Fruit fly (Drosophila melanogaster) whole organism, embryonic: Measurements from ENCODE around the gene sll.

Experiments
- Ada2b ChIP-seq: fragments of 200-800 bp; sonication (Bioruptor generic); IDR thresholded peaks from 2 replicates; pipeline ENCODE4 v1.3.6; 2022; ENCODE audit warnings: missing biosample characterization, missing genetic modification characterization
- Asciz ChIP-seq: fragments of 200-800 bp; sonication (Bioruptor generic); optimal IDR thresholded peaks from 2 replicates; lab custom pipeline; 2017; ENCODE audit warnings: missing biosample characterization, mild to moderate bottlenecking, missing genetic modification characterization, missing genetic modification reagents
- Awh ChIP-seq: fragments of 200-800 bp; sonication (Bioruptor generic); IDR thresholded peaks from 2 replicates; pipeline ENCODE4, ENCODE4 v1.3.6; 2022; ENCODE audit warnings: missing biosample characterization, missing genetic modification characterization
- Blimp-1 ChIP-seq: fragments of 200-800 bp; sonication (Bioruptor generic); optimal IDR thresholded peaks from 3 replicates; lab custom pipeline; 2018; ENCODE audit warnings: missing biosample characterization, missing genetic modification characterization, mild to moderate bottlenecking, moderate library complexity, missing genetic modification reagents
- BtbVII ChIP-seq: fragments of 200-800 bp; sonication (Bioruptor generic); optimal IDR thresholded peaks from 3 replicates; lab custom pipeline; 2017; ENCODE audit warnings: missing biosample characterization, mild to moderate bottlenecking, missing genetic modification characterization
- CG10267 ChIP-seq: fragments of 200-800 bp; sonication (Bioruptor generic); optimal IDR thresholded peaks from 2 replicates; lab custom pipeline; 2018; ENCODE audit warnings: missing biosample characterization, mild to moderate bottlenecking, missing genetic modification characterization, moderate library complexity
- CG10543 ChIP-seq: fragments of 200-800 bp; sonication (Bioruptor generic); optimal IDR thresholded peaks from 3 replicates; lab custom pipeline; 2017; ENCODE audit warnings: missing biosample characterization, mild to moderate bottlenecking, missing genetic modification characterization, moderate library complexity
- CG12071 ChIP-seq: fragments of 200-800 bp; sonication (Bioruptor generic); optimal IDR thresholded peaks from 3 replicates; lab custom pipeline; 2018; ENCODE audit warnings: missing biosample characterization, mild to moderate bottlenecking, missing genetic modification characterization
- CG12942 ChIP-seq: fragments of 200-800 bp; sonication (Bioruptor generic); optimal IDR thresholded peaks from 3 replicates; lab custom pipeline; 2016; ENCODE audit warnings: missing biosample characterization, missing genetic modification characterization
- CG13296 ChIP-seq: fragments of 200-800 bp; sonication (Bioruptor generic); optimal IDR thresholded peaks from 3 replicates; lab custom pipeline; 2018; ENCODE audit warnings: missing biosample characterization, mild to moderate bottlenecking, missing genetic modification characterization
- CG14050 ChIP-seq: fragments of 200-800 bp; sonication (Bioruptor generic); IDR thresholded peaks from 3 replicates; pipeline ENCODE4 v1.3.6; 2022; ENCODE audit warnings: missing biosample characterization, missing genetic modification characterization
- CG1603 ChIP-seq: fragments of 200-800 bp; sonication (Bioruptor generic); optimal IDR thresholded peaks from 2 replicates; lab custom pipeline; 2019; ENCODE audit warnings: missing biosample characterization, mild to moderate bottlenecking, missing genetic modification characterization, moderate library complexity
- CG1647 ChIP-seq: fragments of 200-800 bp; sonication (Bioruptor generic); optimal IDR thresholded peaks from 3 replicates; lab custom pipeline; 2016; ENCODE audit warnings: missing biosample characterization, missing genetic modification characterization
- CG18476 ChIP-seq: fragments of 200-800 bp; sonication (Bioruptor generic); optimal IDR thresholded peaks from 2 replicates; lab custom pipeline; 2016; ENCODE audit warnings: missing biosample characterization, mild to moderate bottlenecking, missing genetic modification characterization
- CG2120 ChIP-seq: fragments of 200-800 bp; sonication (Bioruptor generic); optimal IDR thresholded peaks from 3 replicates; lab custom pipeline; 2016; ENCODE audit warnings: missing biosample characterization, missing genetic modification characterization
- CG2199 ChIP-seq: fragments of 200-800 bp; sonication (Bioruptor generic); IDR thresholded peaks from 3 replicates; pipeline ENCODE4 v1.3.6; 2022; ENCODE audit warnings: missing biosample characterization, missing genetic modification characterization
- CG2678 ChIP-seq: fragments of 200-800 bp; sonication (Bioruptor generic); optimal IDR thresholded peaks from 3 replicates; lab custom pipeline; 2019; ENCODE audit warnings: missing biosample characterization, mild to moderate bottlenecking, missing genetic modification characterization, moderate library complexity
- CG30403 ChIP-seq: fragments of 200-800 bp; sonication (Bioruptor generic); optimal IDR thresholded peaks from 3 replicates; lab custom pipeline; 2016; ENCODE audit warnings: missing biosample characterization, missing genetic modification characterization
- CG32532 ChIP-seq: fragments of 200-800 bp; sonication (Bioruptor generic); IDR thresholded peaks from 2 replicates; pipeline ENCODE4 v1.3.6; 2022; ENCODE audit warnings: missing biosample characterization, missing genetic modification characterization
- CG33213 ChIP-seq: fragments of 200-800 bp; sonication (Bioruptor generic); optimal IDR thresholded peaks from 3 replicates; lab custom pipeline; 2016; ENCODE audit warnings: missing biosample characterization, missing genetic modification characterization
- CG3995 ChIP-seq: fragments of 200-800 bp; sonication (Bioruptor generic); optimal IDR thresholded peaks from 3 replicates; lab custom pipeline; 2016; ENCODE audit warnings: missing biosample characterization, missing genetic modification characterization
- CG4328 ChIP-seq: fragments of 200-800 bp; sonication (Bioruptor generic); optimal IDR thresholded peaks from 3 replicates; lab custom pipeline; 2017; ENCODE audit warnings: missing biosample characterization, missing genetic modification reagents, missing genetic modification characterization
- CG8089 ChIP-seq: fragments of 200-800 bp; sonication (Bioruptor generic); optimal IDR thresholded peaks from 3 replicates; lab custom pipeline; 2016; ENCODE audit warnings: missing biosample characterization, missing genetic modification characterization
- CG8924 ChIP-seq: fragments of 200-800 bp; optimal IDR thresholded peaks from 3 replicates; lab custom pipeline; 2019; ENCODE audit warnings: missing biosample characterization, mild to moderate bottlenecking, missing genetic modification characterization, moderate library complexity
- CG8944 ChIP-seq: fragments of 200-800 bp; sonication (Bioruptor generic); optimal IDR thresholded peaks from 3 replicates; lab custom pipeline; 2016; ENCODE audit warnings: missing biosample characterization, missing genetic modification characterization
- Camta ChIP-seq: fragments of 200-800 bp; sonication (Bioruptor generic); optimal IDR thresholded peaks from 2 replicates; lab custom pipeline; 2016; ENCODE audit warnings: missing biosample characterization, missing genetic modification characterization
- CoRest ChIP-seq: fragments of 200-800 bp; sonication (Bioruptor generic); optimal IDR thresholded peaks from 3 replicates; lab custom pipeline; 2018; ENCODE audit warnings: missing biosample characterization, mild to moderate bottlenecking, missing genetic modification characterization, moderate library complexity
- Ets97D ChIP-seq: fragments of 200-800 bp; sonication (Bioruptor generic); optimal IDR thresholded peaks from 3 replicates; lab custom pipeline; 2016; ENCODE audit warnings: missing biosample characterization, missing genetic modification characterization
- GATAe ChIP-seq: fragments of 200-800 bp; sonication (Bioruptor generic); conservative IDR thresholded peaks from 2 replicates; pipeline ENCODE4 v1.3.6; 2022; ENCODE audit warnings: missing biosample characterization, missing genetic modification characterization
- H15 ChIP-seq: fragments of 200-800 bp; sonication (Bioruptor generic); IDR thresholded peaks from 3 replicates; pipeline ENCODE4 v1.3.6; 2022; ENCODE audit warnings: missing biosample characterization, missing genetic modification characterization
- H2.0 ChIP-seq: fragments of 200-800 bp; sonication (Bioruptor generic); IDR thresholded peaks from 2 replicates; pipeline ENCODE4 v1.3.6; 2022; ENCODE audit warnings: missing biosample characterization, missing genetic modification characterization
- HHEX ChIP-seq: fragments of 200-800 bp; sonication (Bioruptor generic); optimal IDR thresholded peaks from 3 replicates; lab custom pipeline; 2017; ENCODE audit warnings: missing biosample characterization, mild to moderate bottlenecking, missing genetic modification characterization, missing genetic modification reagents
- Max ChIP-seq: fragments of 200-800 bp; sonication (Bioruptor generic); optimal IDR thresholded peaks from 2 replicates; lab custom pipeline; 2016; ENCODE audit warnings: missing biosample characterization, mild to moderate bottlenecking, missing genetic modification characterization
- NC2α ChIP-seq: fragments of 200-800 bp; sonication (Bioruptor generic); optimal IDR thresholded peaks from 2 replicates; lab custom pipeline; 2016; ENCODE audit warnings: missing biosample characterization, missing genetic modification characterization
- Nf-YC ChIP-seq: fragments of 200-800 bp; optimal IDR thresholded peaks from 3 replicates; lab custom pipeline; 2019; ENCODE audit warnings: missing biosample characterization, mild to moderate bottlenecking, missing genetic modification characterization, moderate library complexity
- Ptx1 ChIP-seq: fragments of 200-800 bp; sonication (Bioruptor generic); IDR thresholded peaks from 2 replicates; pipeline ENCODE4 v1.3.6; 2022; ENCODE audit warnings: missing biosample characterization, missing genetic modification characterization
- Side ChIP-seq: fragments of 200-800 bp; sonication (Bioruptor generic); optimal IDR thresholded peaks from 2 replicates; lab custom pipeline; 2016; ENCODE audit warnings: missing biosample characterization, missing genetic modification characterization
- Usf ChIP-seq: fragments of 200-800 bp; sonication (Bioruptor generic); optimal IDR thresholded peaks from 2 replicates; lab custom pipeline; 2017; ENCODE audit warnings: missing genotype, missing biosample characterization, missing genetic modification characterization
- aop ChIP-seq: fragments of 200-800 bp; sonication (Bioruptor generic); IDR thresholded peaks from 2 replicates; pipeline ENCODE4 v1.3.6; 2022; ENCODE audit warnings: missing biosample characterization, missing genetic modification characterization
- ap ChIP-seq: fragments of 200-800 bp; sonication (Bioruptor generic); IDR thresholded peaks from 2 replicates; pipeline ENCODE4 v1.3.6; 2022; ENCODE audit warnings: missing biosample characterization, missing genetic modification characterization
- ara ChIP-seq: fragments of 200-800 bp; sonication (Bioruptor generic); IDR thresholded peaks from 2 replicates; pipeline ENCODE4 v1.3.6; 2022; ENCODE audit warnings: missing biosample characterization, missing genetic modification characterization
- crol ChIP-seq: fragments of 200-800 bp; sonication (Bioruptor generic); IDR thresholded peaks from 2 replicates; pipeline ENCODE4 v1.3.6; 2022; ENCODE audit warnings: missing biosample characterization, missing genetic modification characterization
- crp ChIP-seq, 2 experiments: fragments of 200-800 bp; sonication (Bioruptor generic); optimal IDR thresholded peaks; 2 replicates in 1 of 2; 3 replicates in 1 of 2; lab custom pipeline; 2017; ENCODE audit warnings: missing biosample characterization in 2 of 2, missing genetic modification characterization in 2 of 2, mild to moderate bottlenecking in 1 of 2, moderate library complexity in 1 of 2
- gce ChIP-seq: fragments of 200-800 bp; sonication (Bioruptor generic); IDR thresholded peaks from 3 replicates; pipeline ENCODE4 v1.3.6; 2022; ENCODE audit warnings: missing biosample characterization, missing genetic modification characterization
- gcm2 ChIP-seq: fragments of 200-800 bp; sonication (Bioruptor generic); optimal IDR thresholded peaks from 2 replicates; lab custom pipeline; 2016; ENCODE audit warnings: missing biosample characterization, missing genetic modification characterization
- gem ChIP-seq: fragments of 200-800 bp; sonication (Bioruptor generic); optimal IDR thresholded peaks from 2 replicates; lab custom pipeline; 2019; ENCODE audit warnings: missing biosample characterization, mild to moderate bottlenecking, missing genetic modification characterization, moderate library complexity
- knrl ChIP-seq: fragments of 200-800 bp; sonication (Bioruptor generic); IDR thresholded peaks from 3 replicates; pipeline ENCODE4 v1.3.6; 2022; ENCODE audit warnings: missing biosample characterization, missing genetic modification characterization; ENCODE audit not compliant: partially characterized antibody
- sens-2 ChIP-seq: fragments of 200-800 bp; sonication (Bioruptor generic); IDR thresholded peaks from 2 replicates; pipeline ENCODE4 v1.3.6; 2022; ENCODE audit warnings: missing biosample characterization, missing genetic modification characterization
- stwl ChIP-seq: fragments of 200-800 bp; sonication (Bioruptor generic); optimal IDR thresholded peaks from 3 replicates; lab custom pipeline; 2018; ENCODE audit warnings: missing biosample characterization, mild to moderate bottlenecking, missing genetic modification characterization, moderate library complexity
- vvl ChIP-seq: fragments of 200-800 bp; sonication (Bioruptor generic); IDR thresholded peaks from 2 replicates; pipeline ENCODE4 v1.3.6; 2022; ENCODE audit warnings: missing biosample characterization, missing genetic modification characterization

Gene sll

DNA sequence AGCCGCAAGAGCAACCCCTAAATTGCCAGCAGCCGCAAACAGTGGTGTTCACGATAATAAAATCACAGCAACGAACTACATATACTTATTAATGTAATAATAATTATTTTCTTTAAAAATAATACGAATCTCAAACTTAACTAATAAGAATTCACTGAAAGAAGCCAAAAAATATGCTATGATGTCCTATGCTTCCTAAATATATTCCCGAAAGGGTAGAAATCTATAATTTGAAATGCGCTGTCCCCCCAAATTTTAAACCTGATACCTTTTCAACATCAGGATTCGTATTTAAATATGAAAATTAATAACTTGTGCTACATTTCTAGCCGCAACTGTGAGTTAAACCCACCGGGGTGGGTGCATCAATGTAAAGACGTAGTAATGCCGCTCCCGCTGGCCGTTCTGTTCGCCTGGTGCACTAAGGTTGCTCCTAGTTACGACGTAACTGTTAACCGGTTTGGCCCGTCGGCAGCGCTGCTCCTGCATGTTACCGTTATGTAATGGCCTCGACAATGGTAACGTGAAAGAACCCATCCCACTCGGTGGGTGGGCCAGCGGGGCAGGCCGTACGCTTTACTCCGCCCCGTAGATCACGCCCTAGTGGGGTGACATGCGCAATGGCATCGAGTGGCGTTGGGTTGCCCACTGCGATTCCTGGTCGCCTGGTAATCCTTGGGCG is 1.6 kb upstream of the sll start (continued):
- TF ChIP-seq CG2678 (tag; lab: Kevin White, UChicago) = peak; percentile 94
- no peak for TF ChIP-seq gce
- peak; percentile 11 for TF ChIP-seq stwl
- TF ChIP-seq CG8924 (tag; lab: Kevin White, UChicago) = peak; percentile 94
- TF ChIP-seq ap (GFP tag; lab: Robert Waterston, UW) = peak; percentile 46; the same call in 1 of the 2 replicates
- TF ChIP-seq H2.0 = peak; percentile 32; the same call in 1 of the 2 replicates
- peak; percentile 23 for TF ChIP-seq CG10543 (GFP tag; lab: Kevin White, UChicago)
- peak; percentile 91 for TF ChIP-seq CoRest (tag; lab: Kevin White, UChicago)
- peak; percentile 94 for TF ChIP-seq gem (tag; lab: Kevin White, UChicago)
- TF ChIP-seq aop (GFP tag; lab: Robert Waterston, UW) = no peak
- TF ChIP-seq Awh (GFP tag; lab: Robert Waterston, UW) = no peak
- peak; percentile 51 for TF ChIP-seq CG4328 (GFP tag; lab: Kevin White, UChicago)
- TF ChIP-seq CG1603 (tag; lab: Kevin White, UChicago) = peak; percentile 49
- peak; percentile 29 for TF ChIP-seq CG8944 (GFP tag; lab: Kevin White, UChicago)
- TF ChIP-seq CG13296 (GFP tag; lab: Kevin White, UChicago) = peak; percentile 87
- TF ChIP-seq GATAe (GFP tag; lab: Robert Waterston, UW) = no peak
- TF ChIP-seq Max (GFP tag; lab: Kevin White, UChicago) = peak; percentile 43
- no peak; the same call in 2 of the 3 replicates for TF ChIP-seq CG14050 (GFP tag; lab: Robert Waterston, UW)
- no peak for TF ChIP-seq CG12071 (GFP tag; lab: Kevin White, UChicago)
- TF ChIP-seq Asciz (GFP tag; lab: Kevin White, UChicago) = peak; percentile 80
- TF ChIP-seq CG18476 (GFP tag; lab: Kevin White, UChicago) = peak; percentile 47
- peak; percentile 29 for TF ChIP-seq gcm2 (GFP tag; lab: Kevin White, UChicago)
- no peak for TF ChIP-seq Ets97D (GFP tag; lab: Kevin White, UChicago)
- no peak for TF ChIP-seq sens-2 (GFP tag; lab: Robert Waterston, UW)
- TF ChIP-seq Ada2b (GFP tag; lab: Robert Waterston, UW) = peak; percentile 66
- peak; percentile 80 for TF ChIP-seq CG30403 (GFP tag; lab: Kevin White, UChicago)
- peak; percentile 18 for TF ChIP-seq Camta (GFP tag; lab: Kevin White, UChicago)
- TF ChIP-seq crp (GFP tag; optimal IDR thresholded peaks at IDR 0.05; lab: Kevin White, UChicago) = peak in 1 of 2 experiments; percentile 18
- no peak for TF ChIP-seq H15 (GFP tag; lab: Robert Waterston, UW)
- TF ChIP-seq Ptx1 (GFP tag; lab: Robert Waterston, UW) = peak; percentile 74
- TF ChIP-seq CG2199 (GFP tag; lab: Robert Waterston, UW) = no peak
- peak; percentile 84 for TF ChIP-seq BtbVII (GFP tag; lab: Kevin White, UChicago)
- no peak for TF ChIP-seq CG3995 (GFP tag; lab: Kevin White, UChicago)
- no peak for TF ChIP-seq CG1647
- peak; percentile 19 for TF ChIP-seq CG33213
- TF ChIP-seq Blimp-1 (GFP tag; lab: Kevin White, UChicago) = peak; percentile 76
- peak; percentile 46 for TF ChIP-seq Nf-YC (tag; lab: Kevin White, UChicago)
- no peak for TF ChIP-seq Side
- no peak for TF ChIP-seq knrl
- peak; percentile 59 for TF ChIP-seq CG2120 (GFP tag; lab: Kevin White, UChicago)
- TF ChIP-seq CG12942 (GFP tag; lab: Kevin White, UChicago) = peak; percentile 19
- peak; percentile 84 for TF ChIP-seq crol (GFP tag; lab: Robert Waterston, UW)
- TF ChIP-seq HHEX = peak; percentile 75
- TF ChIP-seq CG32532 (GFP tag; lab: Robert Waterston, UW) = peak; percentile 40; the same call in 1 of the 2 replicates
- peak; percentile 65 for TF ChIP-seq vvl (GFP tag; lab: Robert Waterston, UW)
- TF ChIP-seq Usf (GFP tag; lab: Kevin White, UChicago) = peak; percentile 78
- peak; percentile 85 for TF ChIP-seq CG10267 (tag; lab: Kevin White, UChicago)
- TF ChIP-seq NC2α (GFP tag; lab: Kevin White, UChicago) = no peak
- TF ChIP-seq ara (GFP tag; lab: Robert Waterston, UW) = no peak; the same call in none of the 2 replicates
- TF ChIP-seq CG8089 (GFP tag; lab: Kevin White, UChicago) = peak; percentile 6
